Fruit fly (Drosophila melanogaster) whole organism, pupa: Measurements from ENCODE around the gene CG16781.

Experiments
- CG10348 ChIP-seq: fragments of 200-800 bp; sonication (Bioruptor generic); IDR thresholded peaks from 2 replicates; pipeline ENCODE4 v1.3.6; 2022; ENCODE audit warnings: missing biosample characterization, missing genetic modification characterization
- CG13204 ChIP-seq: fragments of 200-800 bp; sonication (Bioruptor generic); optimal IDR thresholded peaks from 2 replicates; lab custom pipeline; 2018; ENCODE audit warnings: missing biosample characterization, mild to moderate bottlenecking, missing genetic modification characterization, moderate library complexity
- CG15710 ChIP-seq: fragments of 200-800 bp; sonication (Bioruptor generic); optimal IDR thresholded peaks from 2 replicates; lab custom pipeline; 2018; ENCODE audit warnings: missing biosample characterization, mild to moderate bottlenecking, missing genetic modification characterization, moderate library complexity
- CG32121 ChIP-seq: fragments of 200-800 bp; sonication (Bioruptor generic); IDR thresholded peaks from 2 replicates; pipeline ENCODE4 v1.3.6; 2022; ENCODE audit warnings: missing biosample characterization, missing genetic modification characterization
- CG34367 ChIP-seq: fragments of 200-800 bp; sonication (Bioruptor generic); optimal IDR thresholded peaks from 2 replicates; lab custom pipeline; 2018; ENCODE audit warnings: missing biosample characterization, mild to moderate bottlenecking, missing genetic modification characterization
- CG4496 ChIP-seq: fragments of 200-800 bp; sonication (Bioruptor generic); IDR thresholded peaks from 3 replicates; pipeline ENCODE4 v1.3.6; 2022; ENCODE audit warnings: missing biosample characterization, missing genetic modification characterization
- CG8159 ChIP-seq: fragments of 200-800 bp; sonication (Bioruptor generic); optimal IDR thresholded peaks from 3 replicates; lab custom pipeline; 2018; ENCODE audit warnings: missing biosample characterization, mild to moderate bottlenecking, missing genetic modification characterization, moderate library complexity
- D1 ChIP-seq: fragments of 200-800 bp; sonication (Bioruptor generic); optimal IDR thresholded peaks from 2 replicates; lab custom pipeline; 2018; ENCODE audit warnings: missing biosample characterization, mild to moderate bottlenecking, missing genetic modification characterization, moderate library complexity
- EcR ChIP-seq: fragments of 200-800 bp; sonication (Bioruptor generic); optimal IDR thresholded peaks from 3 replicates; lab custom pipeline; 2019; ENCODE audit warnings: missing biosample characterization, missing genetic modification characterization, mild to moderate bottlenecking, moderate library complexity, missing genetic modification reagents
- Pif1A ChIP-seq: fragments of 200-800 bp; sonication (Bioruptor generic); optimal IDR thresholded peaks from 3 replicates; lab custom pipeline; 2016; ENCODE audit warnings: missing biosample characterization, missing genetic modification characterization
- Snoo ChIP-seq: fragments of 200-800 bp; sonication (Bioruptor generic); optimal IDR thresholded peaks from 3 replicates; lab custom pipeline; 2017; ENCODE audit warnings: missing biosample characterization, mild to moderate bottlenecking, missing genetic modification characterization, inconsistent platforms
- fd96Ca ChIP-seq: fragments of 200-800 bp; sonication (Bioruptor generic); IDR thresholded peaks from 3 replicates; pipeline ENCODE4 v1.3.6; 2022; ENCODE audit warnings: missing biosample characterization, missing genetic modification characterization
- gl ChIP-seq: fragments of 200-800 bp; sonication (Bioruptor generic); optimal IDR thresholded peaks from 2 replicates; lab custom pipeline; 2018; ENCODE audit warnings: missing biosample characterization, mild to moderate bottlenecking, missing genetic modification characterization
- rn ChIP-seq: fragments of 200-800 bp; sonication (Bioruptor generic); IDR thresholded peaks from 2 replicates; pipeline ENCODE4 v1.3.6; 2022; ENCODE audit warnings: missing biosample characterization, missing genetic modification characterization

dm6 chrX:3423199-3423768 lies 40.6 kb downstream of the CG16781 start:
- TF ChIP-seq CG34367 (tag; lab: Kevin White, UChicago) (no peak), CG10348 (GFP tag; lab: Robert Waterston, UW) (peak; percentile 65; the same call in 1 of the 2 replicates), CG32121 (GFP tag; lab: Robert Waterston, UW) (peak; percentile 90), CG13204 (GFP tag; lab: Kevin White, UChicago) (peak; percentile 12), EcR (GFP tag; lab: Kevin White, UChicago) (no peak), gl (tag; lab: Kevin White, UChicago) (no peak), Snoo (tag; lab: Kevin White, UChicago) (no peak), CG4496 (peak; percentile 94), rn (GFP tag; lab: Robert Waterston, UW) (peak; percentile 51), CG15710 (tag; lab: Kevin White, UChicago) (no peak), D1 (tag; lab: Kevin White, UChicago) (no peak), fd96Ca (peak; percentile 91), CG8159 (tag; lab: Kevin White, UChicago) (no peak), Pif1A (GFP tag; lab: Kevin White, UChicago) (peak; percentile 57)
